Worm (Caenorhabditis elegans): ENCODE results near the gene ZC132.3.

- no peak for TF ChIP-seq rcor-1 (GFP tag; IDR thresholded peaks at IDR 0.05)
- TF ChIP-seq D2030.7 (GFP tag; IDR thresholded peaks at IDR 0.05): no peak
- no peak for TF ChIP-seq Y67H2A.10 (GFP tag; conservative IDR thresholded peaks at IDR 0.05)
- no peak for TF ChIP-seq mel-28 (tag; optimal IDR thresholded peaks at IDR 0.05; ENCODE audit: borderline replicate concordance)
- no peak for TF ChIP-seq ama-1 (optimal IDR thresholded peaks at IDR 0.05)
- TF ChIP-seq ama-1 (GFP tag; optimal IDR thresholded peaks at IDR 0.05): no peak
- no peak for TF ChIP-seq madf-10 (tag; optimal IDR thresholded peaks at IDR 0.05)
- no peak for TF ChIP-seq pha-4 (tag; optimal IDR thresholded peaks at IDR 0.05)
- no peak for TF ChIP-seq sea-2 (GFP tag; IDR thresholded peaks at IDR 0.05)
Observed at ce11 chrV:4345714-4346113, 46.1 kb upstream of the ZC132.3 start, which contains the start of gene figl-1.

All from whole organism, young adult.